Fruit fly (Drosophila melanogaster) whole organism, embryonic: ENCODE data around the gene Spt7.

Experiments
- Adf1 ChIP-seq: fragments of 200-800 bp; sonication (Bioruptor generic); IDR thresholded peaks from 2 replicates; pipeline ENCODE4 v1.3.6; 2022; ENCODE audit warnings: missing biosample characterization, missing genetic modification characterization
- CG10147 ChIP-seq: fragments of 200-800 bp; sonication (Bioruptor generic); optimal IDR thresholded peaks from 2 replicates; lab custom pipeline; 2019; ENCODE audit warnings: missing biosample characterization, mild to moderate bottlenecking, missing genetic modification characterization, moderate library complexity
- CG1233 ChIP-seq: fragments of 200-800 bp; sonication (Bioruptor generic); optimal IDR thresholded peaks from 4 replicates; lab custom pipeline; 2018; ENCODE audit warnings: missing biosample characterization, mild to moderate bottlenecking, missing genetic modification characterization
- CG12744 ChIP-seq: fragments of 200-800 bp; sonication (Bioruptor generic); optimal IDR thresholded peaks from 2 replicates; lab custom pipeline; 2016; ENCODE audit warnings: missing biosample characterization, missing genetic modification characterization
- CG13775 ChIP-seq: fragments of 200-800 bp; sonication (Bioruptor generic); optimal IDR thresholded peaks from 3 replicates; lab custom pipeline; 2017; ENCODE audit warnings: missing biosample characterization, mild to moderate bottlenecking, missing genetic modification characterization
- CG13894 ChIP-seq: fragments of 200-800 bp; sonication (Bioruptor generic); optimal IDR thresholded peaks from 3 replicates; lab custom pipeline; 2018; ENCODE audit warnings: missing biosample characterization, mild to moderate bottlenecking, missing genetic modification characterization, moderate library complexity
- CG14710 ChIP-seq: fragments of 200-800 bp; sonication (Bioruptor generic); optimal IDR thresholded peaks from 3 replicates; lab custom pipeline; 2019; ENCODE audit warnings: missing biosample characterization, mild to moderate bottlenecking, missing genetic modification characterization, moderate library complexity
- CG14860 ChIP-seq: fragments of 200-800 bp; sonication (Bioruptor generic); IDR thresholded peaks from 3 replicates; pipeline ENCODE4 v1.3.6; 2022; ENCODE audit warnings: missing biosample characterization, missing genetic modification characterization; ENCODE audit not compliant: partially characterized antibody
- CG1529 ChIP-seq: fragments of 200-800 bp; sonication (Bioruptor generic); optimal IDR thresholded peaks from 3 replicates; lab custom pipeline; 2018; ENCODE audit warnings: missing biosample characterization, missing genetic modification characterization
- CG15479 ChIP-seq: fragments of 200-800 bp; sonication (Bioruptor generic); optimal IDR thresholded peaks from 3 replicates; lab custom pipeline; 2019; ENCODE audit warnings: missing biosample characterization, mild to moderate bottlenecking, missing genetic modification characterization, moderate library complexity
- CG15696 ChIP-seq: fragments of 200-800 bp; sonication (Bioruptor generic); optimal IDR thresholded peaks from 2 replicates; lab custom pipeline; 2019; ENCODE audit warnings: missing biosample characterization, mild to moderate bottlenecking, missing genetic modification characterization, moderate library complexity
- CG17328 ChIP-seq: fragments of 200-800 bp; sonication (Bioruptor generic); IDR thresholded peaks from 2 replicates; pipeline ENCODE4 v1.3.6; 2022; ENCODE audit warnings: missing biosample characterization, missing genetic modification characterization
- CG17802 ChIP-seq: fragments of 200-800 bp; sonication (Bioruptor generic); optimal IDR thresholded peaks from 2 replicates; lab custom pipeline; 2018; ENCODE audit warnings: missing biosample characterization, mild to moderate bottlenecking, missing genetic modification characterization, moderate library complexity
- CG2199 ChIP-seq: fragments of 200-800 bp; sonication (Bioruptor generic); IDR thresholded peaks from 3 replicates; pipeline ENCODE4 v1.3.6; 2022; ENCODE audit warnings: missing biosample characterization, missing genetic modification characterization
- CG31388 ChIP-seq: fragments of 200-800 bp; sonication (Bioruptor generic); optimal IDR thresholded peaks from 2 replicates; lab custom pipeline; 2016; ENCODE audit warnings: missing biosample characterization, missing genetic modification characterization
- CG32772 ChIP-seq: fragments of 200-800 bp; sonication (Bioruptor generic); IDR thresholded peaks from 2 replicates; pipeline ENCODE4 v1.3.6; 2022; ENCODE audit warnings: missing biosample characterization, missing genetic modification characterization
- CG33557 ChIP-seq: fragments of 200-800 bp; sonication (Bioruptor generic); optimal IDR thresholded peaks from 2 replicates; lab custom pipeline; 2019; ENCODE audit warnings: missing biosample characterization, mild to moderate bottlenecking, missing genetic modification characterization, moderate library complexity
- CG34422 ChIP-seq: fragments of 200-800 bp; sonication (Bioruptor generic); IDR thresholded peaks from 3 replicates; pipeline ENCODE4 v1.3.6; 2022; ENCODE audit warnings: missing biosample characterization, missing genetic modification characterization
- CG3995 ChIP-seq: fragments of 200-800 bp; sonication (Bioruptor generic); optimal IDR thresholded peaks from 3 replicates; lab custom pipeline; 2016; ENCODE audit warnings: missing biosample characterization, missing genetic modification characterization
- CG4707 ChIP-seq: fragments of 200-800 bp; sonication (Bioruptor generic); optimal IDR thresholded peaks from 2 replicates; lab custom pipeline; 2018; ENCODE audit warnings: missing biosample characterization, mild to moderate bottlenecking, missing genetic modification characterization, moderate library complexity
- CG7372 ChIP-seq: fragments of 200-800 bp; sonication (Bioruptor generic); IDR thresholded peaks from 2 replicates; pipeline ENCODE4 v1.3.6; 2022; ENCODE audit warnings: missing biosample characterization, missing genetic modification characterization
- CG7556 ChIP-seq: fragments of 200-800 bp; sonication (Bioruptor generic); optimal IDR thresholded peaks from 2 replicates; lab custom pipeline; 2017; ENCODE audit warnings: missing biosample characterization, mild to moderate bottlenecking, missing genetic modification characterization
- CG9609 ChIP-seq: fragments of 200-800 bp; sonication (Bioruptor generic); optimal IDR thresholded peaks from 3 replicates; lab custom pipeline; 2016; ENCODE audit warnings: missing biosample characterization, missing genetic modification characterization
- Deaf1 ChIP-seq: fragments of 200-800 bp; optimal IDR thresholded peaks from 3 replicates; lab custom pipeline; 2019; ENCODE audit warnings: missing biosample characterization, mild to moderate bottlenecking, missing genetic modification characterization, moderate library complexity
- Drgx ChIP-seq: fragments of 200-800 bp; sonication (Bioruptor generic); IDR thresholded peaks from 2 replicates; pipeline ENCODE4 v1.3.6; 2022; ENCODE audit warnings: missing biosample characterization, missing genetic modification characterization
- Fer2 ChIP-seq: fragments of 200-800 bp; sonication (Bioruptor generic); optimal IDR thresholded peaks from 2 replicates; lab custom pipeline; 2018; ENCODE audit warnings: missing biosample characterization, mild to moderate bottlenecking, missing genetic modification characterization, moderate library complexity
- HLH54F ChIP-seq: fragments of 200-800 bp; sonication (Bioruptor generic); optimal IDR thresholded peaks from 3 replicates; lab custom pipeline; 2016; ENCODE audit warnings: missing biosample characterization, missing genetic modification characterization
- MTF-1 ChIP-seq: fragments of 200-800 bp; sonication (Bioruptor generic); optimal IDR thresholded peaks from 2 replicates; lab custom pipeline; 2018; ENCODE audit warnings: missing biosample characterization, mild to moderate bottlenecking, missing genetic modification characterization, borderline replicate concordance
- Myb ChIP-seq: fragments of 200-800 bp; sonication (Bioruptor generic); optimal IDR thresholded peaks from 2 replicates; lab custom pipeline; 2016; ENCODE audit warnings: missing biosample characterization, missing genetic modification characterization
- Neu2 ChIP-seq: fragments of 200-800 bp; sonication (Bioruptor generic); optimal IDR thresholded peaks from 3 replicates; lab custom pipeline; 2016; ENCODE audit warnings: missing biosample characterization, missing genetic modification characterization, borderline replicate concordance
- Opbp ChIP-seq: fragments of 200-800 bp; sonication (Bioruptor generic); IDR thresholded peaks from 3 replicates; pipeline ENCODE4 v1.3.6; 2022; ENCODE audit warnings: missing biosample characterization, missing genetic modification characterization; ENCODE audit not compliant: partially characterized antibody
- aop ChIP-seq: fragments of 200-800 bp; sonication (Bioruptor generic); IDR thresholded peaks from 2 replicates; pipeline ENCODE4 v1.3.6; 2022; ENCODE audit warnings: missing biosample characterization, missing genetic modification characterization
- bbx ChIP-seq: fragments of 200-800 bp; sonication (Bioruptor generic); IDR thresholded peaks from 2 replicates; pipeline ENCODE4 v1.3.6; 2022; ENCODE audit warnings: missing biosample characterization, missing genetic modification characterization; ENCODE audit not compliant: partially characterized antibody
- croc ChIP-seq: fragments of 200-800 bp; sonication (Bioruptor generic); conservative IDR thresholded peaks from 3 replicates; pipeline ENCODE4 v1.3.6; 2022; ENCODE audit warnings: missing biosample characterization, missing genetic modification characterization
- da ChIP-seq: fragments of 200-800 bp; sonication (Bioruptor generic); optimal IDR thresholded peaks from 2 replicates; lab custom pipeline; 2016; ENCODE audit warnings: missing biosample characterization, missing genetic modification characterization
- disco-r ChIP-seq: fragments of 200-800 bp; sonication (Bioruptor generic); optimal IDR thresholded peaks from 2 replicates; lab custom pipeline; 2016; ENCODE audit warnings: missing biosample characterization, missing genetic modification characterization
- dysf ChIP-seq: fragments of 200-800 bp; sonication (Bioruptor generic); IDR thresholded peaks from 3 replicates; pipeline ENCODE4 v1.3.6; 2022; ENCODE audit warnings: missing biosample characterization, missing genetic modification characterization
- eve ChIP-seq, 2 experiments: fragments of >200 bp; optimal IDR thresholded peaks; 2 replicates each; lab custom pipeline; 2017; ENCODE audit warnings: missing biosample characterization in 2 of 2, missing genetic modification characterization in 2 of 2
- fd102C ChIP-seq: fragments of 200-800 bp; sonication (Bioruptor generic); optimal IDR thresholded peaks from 2 replicates; lab custom pipeline; 2018; ENCODE audit warnings: missing biosample characterization, mild to moderate bottlenecking, missing genetic modification characterization, moderate library complexity
- grn ChIP-seq: fragments of 200-800 bp; sonication (Bioruptor generic); optimal IDR thresholded peaks from 3 replicates; lab custom pipeline; 2017; ENCODE audit warnings: missing biosample characterization, missing genetic modification characterization
- hth ChIP-seq: fragments of >200 bp; optimal IDR thresholded peaks from 2 replicates; lab custom pipeline; 2017; ENCODE audit warnings: inconsistent platforms
- p53 ChIP-seq: fragments of 200-800 bp; sonication (Bioruptor generic); optimal IDR thresholded peaks from 2 replicates; lab custom pipeline; 2016; ENCODE audit warnings: missing biosample characterization, missing genetic modification characterization
- pho ChIP-seq: fragments of 200-800 bp; sonication (Bioruptor generic); optimal IDR thresholded peaks from 2 replicates; lab custom pipeline; 2016; ENCODE audit warnings: missing biosample characterization, missing genetic modification characterization
- sc ChIP-seq, 3 experiments: fragments of >200 bp in 2 of 3; fragments of 200-800 bp in 1 of 3; sonication (Bioruptor generic) in 1 of 3; optimal IDR thresholded peaks; 2 replicates in 2 of 3; 3 replicates in 1 of 3; lab custom pipeline; 2017; ENCODE audit warnings: mild to moderate bottlenecking in 1 of 3, missing biosample characterization in 1 of 3, missing genetic modification characterization in 1 of 3, missing genetic modification reagents in 1 of 3
- sob ChIP-seq: fragments of 200-800 bp; sonication (Bioruptor generic); IDR thresholded peaks from 2 replicates; pipeline ENCODE4 v1.3.6; 2022; ENCODE audit warnings: missing biosample characterization, missing genetic modification characterization
- tgo ChIP-seq: fragments of 200-800 bp; sonication (Bioruptor generic); IDR thresholded peaks from 3 replicates; pipeline ENCODE4 v1.3.6; 2022; ENCODE audit warnings: missing biosample characterization, missing genetic modification characterization
- tin ChIP-seq: fragments of 200-800 bp; sonication (Bioruptor generic); optimal IDR thresholded peaks from 3 replicates; lab custom pipeline; 2016; ENCODE audit warnings: missing biosample characterization, missing genetic modification characterization
- tio ChIP-seq: fragments of 200-800 bp; sonication (Bioruptor generic); optimal IDR thresholded peaks from 2 replicates; lab custom pipeline; 2017; ENCODE audit warnings: missing biosample characterization, missing genetic modification characterization, inconsistent platforms
- tup ChIP-seq: fragments of 200-800 bp; sonication (Bioruptor generic); optimal IDR thresholded peaks from 2 replicates; lab custom pipeline; 2016; ENCODE audit warnings: missing biosample characterization, mild to moderate bottlenecking, missing genetic modification characterization, moderate library complexity
- wor ChIP-seq: fragments of 200-800 bp; sonication (Bioruptor generic); IDR thresholded peaks from 2 replicates; pipeline ENCODE4 v1.3.6; 2022; ENCODE audit warnings: missing biosample characterization, missing genetic modification characterization
- z ChIP-seq: fragments of 200-800 bp; sonication (Bioruptor generic); IDR thresholded peaks from 3 replicates; pipeline ENCODE4 v1.3.6; 2022; ENCODE audit warnings: missing biosample characterization, missing genetic modification characterization

The Spt7 gene

dm6 chrX:17850179-17850578, at the start of gene Spt7, which contains the start of gene CG15814 (continued):
- TF ChIP-seq disco-r (GFP tag; lab: Kevin White, UChicago) (no peak), z (GFP tag; lab: Robert Waterston, UW) (no peak), CG14860 (GFP tag; lab: Robert Waterston, UW) (peak; percentile 77), pho (no peak), CG1233 (GFP tag; lab: Kevin White, UChicago) (peak; percentile 2), CG15696 (peak; percentile 41), wor (GFP tag; lab: Robert Waterston, UW) (no peak), CG31388 (no peak), CG34422 (GFP tag; lab: Robert Waterston, UW) (peak; percentile 61; the same call in 2 of the 3 replicates), CG4707 (GFP tag; lab: Kevin White, UChicago) (no peak), sob (peak; percentile 54), CG17802 (no peak), aop (GFP tag; lab: Robert Waterston, UW) (no peak), CG13775 (peak; percentile 17), Opbp (GFP tag; lab: Robert Waterston, UW) (peak; percentile 84), CG14710 (peak; percentile 70), CG33557 (GFP tag; lab: Kevin White, UChicago) (peak; percentile 30), eve (GFP tag; optimal IDR thresholded peaks at IDR 0.05; lab: Kevin White, UChicago) (no peak), p53 (GFP tag; lab: Kevin White, UChicago) (no peak), HLH54F (GFP tag; lab: Kevin White, UChicago) (peak; percentile 21), CG12744 (GFP tag; lab: Kevin White, UChicago) (no peak), CG13894 (tag; lab: Kevin White, UChicago) (no peak), tup (GFP tag; lab: Kevin White, UChicago) (no peak), hth (lab: Kevin White, UChicago) (no peak), sc (optimal IDR thresholded peaks at IDR 0.05; lab: Kevin White, UChicago) (no peak), sc (GFP tag; optimal IDR thresholded peaks at IDR 0.05; lab: Kevin White, UChicago) (no peak), CG2199 (GFP tag; lab: Robert Waterston, UW) (no peak), CG1529 (GFP tag; lab: Kevin White, UChicago) (no peak), Myb (peak; percentile 72), tio (GFP tag; lab: Kevin White, UChicago) (no peak), CG7556 (GFP tag; lab: Kevin White, UChicago) (no peak), bbx (peak; percentile 92), Drgx (GFP tag; lab: Robert Waterston, UW) (no peak), Deaf1 (tag; lab: Kevin White, UChicago) (no peak), CG9609 (GFP tag; lab: Kevin White, UChicago) (no peak), tgo (GFP tag; lab: Robert Waterston, UW) (no peak), da (no peak), Neu2 (no peak), Adf1 (GFP tag; lab: Robert Waterston, UW) (no peak; the same call in 1 of the 2 replicates), CG3995 (GFP tag; lab: Kevin White, UChicago) (peak; percentile 61), MTF-1 (GFP tag; lab: Kevin White, UChicago) (no peak), CG17328 (no peak), CG10147 (GFP tag; lab: Kevin White, UChicago) (peak; percentile 60), CG32772 (GFP tag; lab: Robert Waterston, UW) (no peak), CG7372 (GFP tag; lab: Robert Waterston, UW) (0 out of 2 replicates have a peak, but pooled peaks have one; percentile 13), dysf (GFP tag; lab: Robert Waterston, UW) (no peak), croc (peak; percentile 58; the same call in 2 of the 3 replicates), Fer2 (tag; lab: Kevin White, UChicago) (no peak), fd102C (no peak), tin (GFP tag; lab: Kevin White, UChicago) (no peak), grn (peak; percentile 32), CG15479 (GFP tag; lab: Kevin White, UChicago) (no peak)
